Worm (Caenorhabditis elegans): ENCODE measurements around the gene hog-1.

- TF ChIP-seq nhr-28 (tag; optimal IDR thresholded peaks at IDR 0.05) (no peak), drap-1 (GFP tag; optimal IDR thresholded peaks at IDR 0.05) (peak; percentile 75), ham-2 (GFP tag; optimal IDR thresholded peaks at IDR 0.05) (peak; percentile 85), lin-13 (tag; optimal IDR thresholded peaks at IDR 0.05) (peak; percentile 8), nhr-12 (tag; optimal IDR thresholded peaks at IDR 0.05) (no peak), pha-4 (tag; optimal IDR thresholded peaks at IDR 0.05) (peak; percentile 58), ceh-43 (GFP tag; optimal IDR thresholded peaks at IDR 0.05) (no peak), ces-1 (GFP tag; optimal IDR thresholded peaks at IDR 0.05) (no peak), lsy-2 (tag; optimal IDR thresholded peaks at IDR 0.05) (no peak), nhr-237 (tag; optimal IDR thresholded peaks at IDR 0.05) (no peak), sem-2 (GFP tag; optimal IDR thresholded peaks at IDR 0.05) (no peak), M03D4.4 (tag; optimal IDR thresholded peaks at IDR 0.05) (no peak), snpc-4 (tag; optimal IDR thresholded peaks at IDR 0.05) (no peak)
Measured at ce11 chrX:5818176-5818575, 35.9 kb downstream of the hog-1 start.
